Fruit fly (Drosophila melanogaster) whole organism, wandering third instar larva: ENCODE data around the gene CG15042.

ENCODE experiments used
- Abd-B ChIP-seq: fragments of >200 bp; optimal IDR thresholded peaks from 2 replicates; lab custom pipeline; 2017; ENCODE audit warnings: missing biosample characterization, missing genetic modification characterization
- CG32264 ChIP-seq: fragments of 200-800 bp; sonication (Bioruptor generic); optimal IDR thresholded peaks from 2 replicates; lab custom pipeline; 2016; ENCODE audit warnings: missing biosample characterization, missing genetic modification characterization
- CG9705 ChIP-seq: fragments of 200-800 bp; sonication (Bioruptor generic); optimal IDR thresholded peaks from 2 replicates; lab custom pipeline; 2018; ENCODE audit warnings: missing biosample characterization, mild to moderate bottlenecking, missing genetic modification characterization
- CrebA ChIP-seq: fragments of 200-800 bp; sonication (Bioruptor generic); optimal IDR thresholded peaks from 2 replicates; lab custom pipeline; 2016; ENCODE audit warnings: missing biosample characterization, mild to moderate bottlenecking, missing genetic modification characterization, borderline replicate concordance
- Dfd ChIP-seq: fragments of >200 bp; optimal IDR thresholded peaks from 2 replicates; lab custom pipeline; 2017; ENCODE audit warnings: missing biosample characterization, missing genetic modification characterization
- Dif ChIP-seq: fragments of 200-275, 200-300 bp; sonication (Bioruptor generic); optimal IDR thresholded peaks from 2 replicates; lab custom pipeline; 2018; ENCODE audit warnings: missing biosample characterization, missing genetic modification characterization; ENCODE audit not compliant: partially characterized antibody
- GATAd ChIP-seq: sonication (Bioruptor generic); optimal IDR thresholded peaks from 2 replicates; lab custom pipeline; 2016; ENCODE audit warnings: missing biosample characterization, missing genetic modification characterization
- HLH106 ChIP-seq: fragments of 200-800 bp; optimal IDR thresholded peaks from 3 replicates; lab custom pipeline; 2019; ENCODE audit warnings: missing biosample characterization, mild to moderate bottlenecking, missing genetic modification characterization, moderate library complexity
- Hnf4 ChIP-seq: fragments of 200-800 bp; sonication (Bioruptor generic); optimal IDR thresholded peaks from 2 replicates; lab custom pipeline; 2016; ENCODE audit warnings: missing biosample characterization, mild to moderate bottlenecking, missing genetic modification characterization
- Hr78 ChIP-seq: fragments of >200 bp; optimal IDR thresholded peaks from 2 replicates; lab custom pipeline; 2017; ENCODE audit warnings: missing biosample characterization, missing genetic modification characterization
- Hr83 ChIP-seq: fragments of 200-300 bp; sonication (Bioruptor generic); optimal IDR thresholded peaks from 2 replicates; lab custom pipeline; 2016; ENCODE audit warnings: missing biosample characterization, mild to moderate bottlenecking, missing genetic modification characterization, moderate library complexity; ENCODE audit not compliant: poor library complexity, severe bottlenecking
- Jra ChIP-seq: sonication (Bioruptor generic); optimal IDR thresholded peaks from 2 replicates; lab custom pipeline; 2016; ENCODE audit warnings: missing biosample characterization, missing genetic modification characterization
- Mio ChIP-seq: sonication (Bioruptor generic); optimal IDR thresholded peaks from 2 replicates; lab custom pipeline; 2016; ENCODE audit warnings: missing biosample characterization, missing genetic modification characterization
- Myc ChIP-seq: fragments of >200 bp; optimal IDR thresholded peaks from 2 replicates; lab custom pipeline; 2017
- N ChIP-seq: fragments of >200 bp; optimal IDR thresholded peaks from 2 replicates; lab custom pipeline; 2018; ENCODE audit warnings: missing biosample characterization, missing external identifiers, missing genetic modification characterization
- OdsH ChIP-seq: fragments of 200-800 bp; sonication (Bioruptor generic); optimal IDR thresholded peaks from 2 replicates; lab custom pipeline; 2016; ENCODE audit warnings: missing biosample characterization, mild to moderate bottlenecking, missing genetic modification characterization
- Rel ChIP-seq, 2 experiments: fragments of 200-800 bp; sonication (Bioruptor generic) in 1 of 2; optimal IDR thresholded peaks; 2 replicates in 1 of 2; 3 replicates in 1 of 2; lab custom pipeline; 2016 to 2019; ENCODE audit warnings: mild to moderate bottlenecking in 2 of 2, missing biosample characterization in 2 of 2, missing genetic modification characterization in 2 of 2, moderate library complexity in 1 of 2
- Sp1 ChIP-seq: fragments of 200-800 bp; sonication (Bioruptor generic); optimal IDR thresholded peaks from 3 replicates; lab custom pipeline; 2019; ENCODE audit warnings: missing biosample characterization, mild to moderate bottlenecking, missing genetic modification characterization, moderate library complexity
- Vsx2 ChIP-seq: fragments of 200-300, 225-300 bp; sonication (Bioruptor generic); optimal IDR thresholded peaks from 2 replicates; lab custom pipeline; 2018; ENCODE audit warnings: missing biosample characterization, missing genetic modification characterization; ENCODE audit not compliant: partially characterized antibody
- br ChIP-seq: fragments of 200-800 bp; sonication (Bioruptor generic); optimal IDR thresholded peaks from 2 replicates; lab custom pipeline; 2016; ENCODE audit warnings: missing biosample characterization, missing genetic modification characterization
- brk ChIP-seq: fragments of 200-800 bp; sonication (Bioruptor generic); optimal IDR thresholded peaks from 2 replicates; lab custom pipeline; 2016; ENCODE audit warnings: missing biosample characterization, mild to moderate bottlenecking, missing genetic modification characterization
- dl ChIP-seq, 2 experiments: fragments of 175-275, 200-275 bp in 1 of 2; fragments of 200-275 bp in 1 of 2; sonication (Bioruptor generic); optimal IDR thresholded peaks; lab custom pipeline; 2018; ENCODE audit warnings: mild to moderate bottlenecking in 2 of 2, missing biosample characterization in 2 of 2, missing genetic modification characterization in 2 of 2, moderate library complexity in 2 of 2; ENCODE audit not compliant: partially characterized antibody in 2 of 2, insufficient read depth in 1 of 2
- dmrt93B ChIP-seq: fragments of 200-800 bp; sonication (Bioruptor generic); optimal IDR thresholded peaks from 2 replicates; lab custom pipeline; 2018; ENCODE audit warnings: missing biosample characterization, mild to moderate bottlenecking, missing genetic modification characterization
- dsf ChIP-seq: sonication (Bioruptor generic); optimal IDR thresholded peaks from 2 replicates; lab custom pipeline; 2016; ENCODE audit warnings: missing biosample characterization, missing genetic modification characterization, borderline replicate concordance
- ey ChIP-seq: fragments of 200-800 bp; sonication (Bioruptor generic); optimal IDR thresholded peaks from 2 replicates; lab custom pipeline; 2016; ENCODE audit warnings: missing biosample characterization, missing genetic modification characterization
- foxo ChIP-seq, 2 experiments: fragments of 200-800 bp; sonication (Bioruptor generic); optimal IDR thresholded peaks; 2 replicates in 1 of 2; 3 replicates in 1 of 2; lab custom pipeline; 2016 to 2017; ENCODE audit warnings: missing biosample characterization in 2 of 2, missing genetic modification characterization in 2 of 2
- fru ChIP-seq: fragments of 200-800 bp; sonication (Bioruptor generic); optimal IDR thresholded peaks from 3 replicates; lab custom pipeline; 2016; ENCODE audit warnings: missing biosample characterization, mild to moderate bottlenecking, missing genetic modification characterization
- h ChIP-seq: fragments of 200-800 bp; sonication (Bioruptor generic); optimal IDR thresholded peaks from 3 replicates; lab custom pipeline; 2016; ENCODE audit warnings: missing biosample characterization, mild to moderate bottlenecking, missing genetic modification characterization
- jim ChIP-seq: fragments of 175-275, 200-325 bp; sonication (Bioruptor generic); optimal IDR thresholded peaks from 2 replicates; lab custom pipeline; 2016; ENCODE audit warnings: missing biosample characterization, mild to moderate bottlenecking, missing genetic modification characterization
- lola ChIP-seq: fragments of >200 bp; optimal IDR thresholded peaks from 2 replicates; lab custom pipeline; 2017; ENCODE audit warnings: missing biosample characterization, missing genetic modification characterization
- pan ChIP-seq: fragments of >200 bp; optimal IDR thresholded peaks from 2 replicates; lab custom pipeline; 2017
- psq ChIP-seq: fragments of 200-800 bp; sonication (Bioruptor generic); optimal IDR thresholded peaks from 3 replicates; lab custom pipeline; 2017; ENCODE audit warnings: missing biosample characterization, mild to moderate bottlenecking, missing genetic modification characterization, moderate library complexity
- rgr ChIP-seq: fragments of 200-800 bp; sonication (Bioruptor generic); optimal IDR thresholded peaks from 3 replicates; lab custom pipeline; 2016; ENCODE audit warnings: missing biosample characterization, mild to moderate bottlenecking, missing genetic modification characterization
- sage ChIP-seq: fragments of 200-800 bp; sonication (Bioruptor generic); optimal IDR thresholded peaks from 2 replicates; lab custom pipeline; 2016; ENCODE audit warnings: missing biosample characterization, mild to moderate bottlenecking, missing genetic modification characterization
- sv ChIP-seq: fragments of 200-800 bp; sonication (Bioruptor generic); optimal IDR thresholded peaks from 3 replicates; lab custom pipeline; 2016; ENCODE audit warnings: missing biosample characterization, missing genetic modification characterization
- tai ChIP-seq: sonication (Bioruptor generic); optimal IDR thresholded peaks from 2 replicates; lab custom pipeline; 2016; ENCODE audit warnings: missing biosample characterization, missing genetic modification characterization
- usp ChIP-seq: fragments of >200 bp; optimal IDR thresholded peaks from 2 replicates; lab custom pipeline; 2017; ENCODE audit warnings: missing biosample characterization, missing genetic modification characterization
- woc ChIP-seq: sonication (Bioruptor generic); optimal IDR thresholded peaks from 2 replicates; lab custom pipeline; 2016; ENCODE audit warnings: missing biosample characterization, mild to moderate bottlenecking, missing genetic modification characterization

The CG15042 gene

DNA sequence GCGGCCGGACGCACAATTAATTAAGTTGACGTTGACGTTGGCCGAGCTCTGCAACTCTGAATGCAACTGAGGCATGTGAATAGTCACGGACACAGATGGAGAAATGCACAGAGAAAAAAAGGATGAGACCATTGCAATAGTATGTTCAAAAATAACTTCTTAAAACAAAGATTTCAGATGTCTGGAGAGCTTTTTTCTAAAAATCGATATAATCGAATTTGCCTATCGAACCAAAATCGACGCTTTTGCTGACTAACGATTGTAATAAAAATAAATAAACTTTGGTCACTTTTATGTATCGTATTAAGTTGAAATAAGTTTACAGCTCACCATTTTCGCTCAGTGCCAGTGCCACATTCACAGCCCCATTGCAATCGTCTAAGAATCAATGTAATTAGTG is 30.5 kb upstream of the CG15042 start:
- TF ChIP-seq psq (GFP tag; lab: Kevin White, UChicago) (no peak), usp (no peak), Hnf4 (GFP tag; lab: Kevin White, UChicago) (no peak), brk (GFP tag; lab: Kevin White, UChicago) (no peak), Mio (GFP tag; lab: Kevin White, UChicago) (no peak), tai (GFP tag; lab: Kevin White, UChicago) (no peak), Rel (GFP tag; optimal IDR thresholded peaks at IDR 0.05; lab: Kevin White, UChicago) (no peak), Rel (tag; optimal IDR thresholded peaks at IDR 0.05; lab: Kevin White, UChicago) (no peak), lola (GFP tag; lab: Kevin White, UChicago) (no peak), foxo (GFP tag; optimal IDR thresholded peaks at IDR 0.05; lab: Kevin White, UChicago) (no peak), OdsH (GFP tag; lab: Kevin White, UChicago) (no peak), CG9705 (GFP tag; lab: Kevin White, UChicago) (no peak), HLH106 (tag; lab: Kevin White, UChicago) (no peak), Sp1 (GFP tag; lab: Kevin White, UChicago) (no peak)

DNA sequence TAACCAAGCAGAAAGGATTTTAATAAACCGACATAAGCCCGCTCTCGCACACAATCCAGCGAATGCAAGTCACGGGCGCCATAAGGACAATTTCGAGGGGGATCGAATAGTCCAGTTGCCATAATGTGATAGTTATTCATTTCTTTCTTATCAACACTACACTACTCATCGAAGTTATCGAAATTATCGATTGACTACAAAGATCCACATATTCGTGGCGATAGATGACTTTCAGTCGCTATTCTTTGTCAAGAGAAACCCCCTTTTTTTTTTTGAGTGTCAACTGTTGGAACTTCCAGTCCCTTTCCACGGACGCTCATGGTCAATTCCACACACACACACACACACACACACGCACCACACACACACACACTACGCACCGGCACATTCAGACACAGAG is 26.5 kb upstream of the CG15042 start:
- TF ChIP-seq pan (lab: Kevin White, UChicago) (no peak), Abd-B (no peak), Dif (no peak), dmrt93B (GFP tag; lab: Kevin White, UChicago) (peak; percentile 71), foxo (GFP tag; optimal IDR thresholded peaks at IDR 0.05; lab: Kevin White, UChicago) (peak in 1 of 2 experiments; percentile 78), N (GFP tag; lab: Kevin White, UChicago) (no peak), Jra (GFP tag; lab: Kevin White, UChicago) (peak; percentile 24), dsf (GFP tag; lab: Kevin White, UChicago) (no peak), dl (GFP tag; optimal IDR thresholded peaks at IDR 0.05; lab: Kevin White, UChicago; ENCODE audit: insufficient read depth in 1 of 2, partially characterized antibody in 2 of 2) (no peak), usp (no peak), br (peak; percentile 60), Sp1 (GFP tag; lab: Kevin White, UChicago) (peak; percentile 73), rgr (GFP tag; lab: Kevin White, UChicago) (peak; percentile 50), lola (GFP tag; lab: Kevin White, UChicago) (no peak), Hr78 (GFP tag; lab: Kevin White, UChicago) (no peak), sage (no peak), psq (GFP tag; lab: Kevin White, UChicago) (peak; percentile 53), Myc (lab: Kevin White, UChicago) (no peak), GATAd (GFP tag; lab: Kevin White, UChicago) (no peak), Vsx2 (GFP tag; lab: Kevin White, UChicago) (no peak), fru (GFP tag; lab: Kevin White, UChicago) (peak; percentile 75), HLH106 (tag; lab: Kevin White, UChicago) (peak; percentile 72), CG32264 (GFP tag; lab: Kevin White, UChicago) (no peak), Hnf4 (GFP tag; lab: Kevin White, UChicago) (peak; percentile 41), Mio (GFP tag; lab: Kevin White, UChicago) (no peak), CrebA (GFP tag; lab: Kevin White, UChicago) (no peak), CG9705 (GFP tag; lab: Kevin White, UChicago) (peak; percentile 52), woc (peak; percentile 27), h (GFP tag; lab: Kevin White, UChicago) (peak; percentile 65), tai (GFP tag; lab: Kevin White, UChicago) (no peak), jim (GFP tag; lab: Kevin White, UChicago) (no peak), brk (GFP tag; lab: Kevin White, UChicago) (no peak), Rel (GFP tag; optimal IDR thresholded peaks at IDR 0.05; lab: Kevin White, UChicago) (no peak), Rel (tag; optimal IDR thresholded peaks at IDR 0.05; lab: Kevin White, UChicago) (no peak), Hr83 (GFP tag; lab: Kevin White, UChicago) (no peak), ey (GFP tag; lab: Kevin White, UChicago) (peak; percentile 80), OdsH (GFP tag; lab: Kevin White, UChicago) (peak; percentile 64), Dfd (GFP tag; lab: Kevin White, UChicago) (peak; percentile 86), sv (GFP tag; lab: Kevin White, UChicago) (no peak)
